Worm (Caenorhabditis elegans) whole organism, young adult: ENCODE data around the gene C27C12.4.

ENCODE experiments used
- F49E8.2 ChIP-seq: sonication (generic microtip); optimal IDR thresholded peaks from 3 replicates; lab custom pipeline; 2017; ENCODE audit warnings: missing genetic modification characterization, mild to moderate bottlenecking, missing compliant biosample characterization, antibody characterized with exemption, moderate library complexity; ENCODE audit not compliant: insufficient read depth
- atf-7 ChIP-seq: sonication (generic microtip); optimal IDR thresholded peaks from 2 replicates; lab custom pipeline; 2017; ENCODE audit warnings: mild to moderate bottlenecking, missing genetic modification characterization, missing compliant biosample characterization
- lsl-1 ChIP-seq: fragments of 200-800 bp; sonication (Bioruptor generic); optimal IDR thresholded peaks from 2 replicates; lab custom pipeline; 2018; ENCODE audit warnings: mild to moderate bottlenecking, missing genetic modification characterization, moderate library complexity, missing compliant biosample characterization
- nhr-27 ChIP-seq: fragments of 200-800 bp; sonication (Bioruptor generic); optimal IDR thresholded peaks from 2 replicates; lab custom pipeline; 2018; ENCODE audit warnings: mild to moderate bottlenecking, missing genetic modification characterization, moderate library complexity, missing compliant biosample characterization
- pha-4 ChIP-seq: fragments of 150-350 bp; sonication (generic microtip); optimal IDR thresholded peaks from 2 replicates; lab custom pipeline; 2014; ENCODE audit warnings: missing biosample characterization, missing genetic modification reagents, missing genetic modification characterization
- tbx-9 ChIP-seq: sonication (generic microtip); optimal IDR thresholded peaks from 2 replicates; lab custom pipeline; 2016; ENCODE audit warnings: borderline replicate concordance, missing genetic modification characterization, inconsistent platforms, missing compliant biosample characterization
- zim-3 ChIP-seq: sonication (generic microtip); optimal IDR thresholded peaks from 2 replicates; lab custom pipeline; 2017; ENCODE audit warnings: mild to moderate bottlenecking, missing genetic modification characterization, moderate library complexity, missing compliant biosample characterization
- ztf-28 ChIP-seq: fragments of 200-800 bp; sonication (Bioruptor generic); IDR thresholded peaks from 2 replicates; pipeline ENCODE4 v1.3.6; 2022; ENCODE audit warnings: missing genetic modification reagents, missing genetic modification characterization, missing compliant biosample characterization

DNA sequence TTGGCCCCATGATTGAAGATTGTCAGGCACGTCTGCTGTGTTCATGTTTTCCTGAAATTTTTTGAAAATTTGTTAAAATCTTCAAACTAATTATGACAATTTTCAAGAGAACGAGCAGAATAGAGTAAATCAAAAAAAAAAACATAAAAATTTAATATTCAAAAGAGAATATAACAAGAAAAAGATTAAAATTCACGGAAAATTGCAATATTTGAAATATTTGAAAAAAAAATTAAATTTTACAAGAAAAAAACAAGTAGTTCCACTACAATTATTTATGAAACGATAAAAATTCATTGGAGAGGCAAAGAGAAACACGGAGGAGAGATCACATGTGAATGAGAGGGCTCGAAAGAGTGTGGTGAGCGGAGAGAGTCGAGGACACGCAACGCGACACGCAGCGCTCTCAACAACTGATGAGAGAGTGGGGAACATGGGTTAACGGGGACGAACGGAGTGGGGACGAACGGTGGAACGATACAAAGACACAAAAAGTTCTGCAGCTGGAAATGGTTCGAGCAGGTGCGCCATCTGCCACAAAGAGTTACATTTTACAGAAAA is 29.3 kb upstream of the C27C12.4 start, which contains the start of gene mbk-1:
- no peak for TF ChIP-seq ztf-28 (GFP tag; lab: Robert Waterston, UW)
- TF ChIP-seq atf-7 (tag; lab: Kevin White, UChicago) = no peak
- TF ChIP-seq zim-3 (tag; lab: Kevin White, UChicago) = no peak
- no peak for TF ChIP-seq pha-4 (tag; lab: Kevin White, UChicago)
- TF ChIP-seq nhr-27 (tag; lab: Kevin White, UChicago) = no peak
- TF ChIP-seq lsl-1 (GFP tag; lab: Kevin White, UChicago) = no peak
- TF ChIP-seq F49E8.2 (tag; lab: Kevin White, UChicago) = no peak
- TF ChIP-seq tbx-9 (tag; lab: Kevin White, UChicago) = no peak
